Fruit fly (Drosophila melanogaster): ENCODE results near the gene dob.

The dob gene

dm6 chrX:15076038-15076575, 9.3 kb downstream of the dob start, which contains the start of gene Lsd-2 (continued):
- no peak for TF ChIP-seq OdsH (GFP tag; optimal IDR thresholded peaks at IDR 0.05)
- peak; percentile 12 for TF ChIP-seq fkh (GFP tag; optimal IDR thresholded peaks at IDR 0.05)
- peak; percentile 48 for TF ChIP-seq Sox102F (GFP tag; optimal IDR thresholded peaks at IDR 0.05)
- peak; percentile 56; the same call in 2 of the 3 replicates for TF ChIP-seq eg (GFP tag; IDR thresholded peaks at IDR 0.05)
- peak; percentile 42 for TF ChIP-seq CG16779 (tag; optimal IDR thresholded peaks at IDR 0.05)
- no peak for TF ChIP-seq achi (GFP tag; optimal IDR thresholded peaks at IDR 0.05)
- TF ChIP-seq CG3032 (tag; optimal IDR thresholded peaks at IDR 0.05): no peak
- no peak for TF ChIP-seq CG6276 (GFP tag; optimal IDR thresholded peaks at IDR 0.05)
- TF ChIP-seq dac (GFP tag; optimal IDR thresholded peaks at IDR 0.05): no peak
- TF ChIP-seq Eip78C (GFP tag): peak; percentile 67
- TF ChIP-seq fd59A (GFP tag; optimal IDR thresholded peaks at IDR 0.05): peak; percentile 9
- peak; percentile 17 for TF ChIP-seq topi (GFP tag; optimal IDR thresholded peaks at IDR 0.05)
- TF ChIP-seq salr (GFP tag; optimal IDR thresholded peaks at IDR 0.05): peak in 1 of 2 experiments; percentile 21
- TF ChIP-seq CG34406 (GFP tag; optimal IDR thresholded peaks at IDR 0.05): no peak
- no peak for TF ChIP-seq Sox15 (GFP tag; optimal IDR thresholded peaks at IDR 0.05)
- TF ChIP-seq fd85E (GFP tag; optimal IDR thresholded peaks at IDR 0.05): no peak
- peak; percentile 51 for TF ChIP-seq Eip75B (GFP tag; optimal IDR thresholded peaks at IDR 0.05)
- peak; percentile 30 for TF ChIP-seq dsx (GFP tag; optimal IDR thresholded peaks at IDR 0.05; ENCODE audit: poor library complexity, severe bottlenecking)
- TF ChIP-seq CG3919 (GFP tag; optimal IDR thresholded peaks at IDR 0.05): peak; percentile 41
- peak; percentile 47 for TF ChIP-seq CG6808 (GFP tag; optimal IDR thresholded peaks at IDR 0.05)
- TF ChIP-seq CG10669 (GFP tag; optimal IDR thresholded peaks at IDR 0.05): peak; percentile 7
- TF ChIP-seq acj6 (GFP tag; optimal IDR thresholded peaks at IDR 0.05): peak; percentile 4
- peak; percentile 3 to 55 for TF ChIP-seq ss (GFP tag; optimal IDR thresholded peaks at IDR 0.05)
- TF ChIP-seq spab (GFP tag; optimal IDR thresholded peaks at IDR 0.05): no peak
- TF ChIP-seq CG31627 (GFP tag; optimal IDR thresholded peaks at IDR 0.05): peak; percentile 9
- peak; percentile 90 for TF ChIP-seq svp (GFP tag)
- peak; percentile 70 for TF ChIP-seq vri (GFP tag; optimal IDR thresholded peaks at IDR 0.05)
- TF ChIP-seq CG15336 (GFP tag; IDR thresholded peaks at IDR 0.05): peak; percentile 59

dm6 chrX:15076606-15077005, 9.8 kb downstream of the dob start:
- TF ChIP-seq eg (GFP tag; IDR thresholded peaks at IDR 0.05): 0 out of 3 replicates have a peak, but pooled peaks have one; percentile 31
- TF ChIP-seq CG3032 (tag; optimal IDR thresholded peaks at IDR 0.05): no peak
- peak; percentile 28; the same call in 1 of the 2 replicates for TF ChIP-seq CG15336 (GFP tag; IDR thresholded peaks at IDR 0.05)

- no peak for TF ChIP-seq dac (GFP tag; optimal IDR thresholded peaks at IDR 0.05)
- no peak for TF ChIP-seq CG11902 (GFP tag; optimal IDR thresholded peaks at IDR 0.05)
- no peak for TF ChIP-seq net (GFP tag; optimal IDR thresholded peaks at IDR 0.05)
- TF ChIP-seq Sox15 (GFP tag; optimal IDR thresholded peaks at IDR 0.05): no peak
- TF ChIP-seq Eip93F (GFP tag; optimal IDR thresholded peaks at IDR 0.05): no peak
- TF ChIP-seq CG16779 (tag; optimal IDR thresholded peaks at IDR 0.05): peak; percentile 21
- TF ChIP-seq CG11294 (GFP tag; IDR thresholded peaks at IDR 0.05): no peak
- TF ChIP-seq CG3032 (tag; optimal IDR thresholded peaks at IDR 0.05): no peak
- TF ChIP-seq lz (GFP tag; optimal IDR thresholded peaks at IDR 0.05): no peak
- no peak for TF ChIP-seq CG34406 (GFP tag; optimal IDR thresholded peaks at IDR 0.05)
- TF ChIP-seq CG32006 (GFP tag; optimal IDR thresholded peaks at IDR 0.05): no peak
- no peak for TF ChIP-seq dsx (GFP tag; optimal IDR thresholded peaks at IDR 0.05; ENCODE audit: poor library complexity, severe bottlenecking)
- no peak for TF ChIP-seq Sox14 (GFP tag; optimal IDR thresholded peaks at IDR 0.05)
- TF ChIP-seq cyc (GFP tag; optimal IDR thresholded peaks at IDR 0.05): no peak
- TF ChIP-seq CG1621 (tag; optimal IDR thresholded peaks at IDR 0.05): no peak
- no peak for TF ChIP-seq CG10669 (GFP tag; optimal IDR thresholded peaks at IDR 0.05)
- TF ChIP-seq fd85E (GFP tag; optimal IDR thresholded peaks at IDR 0.05): no peak
- TF ChIP-seq Blimp-1 (GFP tag; optimal IDR thresholded peaks at IDR 0.05): no peak
- no peak for TF ChIP-seq CG7368 (GFP tag; optimal IDR thresholded peaks at IDR 0.05)
- TF ChIP-seq CG6792 (GFP tag; optimal IDR thresholded peaks at IDR 0.05): no peak
- TF ChIP-seq Eip78C (GFP tag): peak; percentile 65
- no peak for TF ChIP-seq Gug (GFP tag; IDR thresholded peaks at IDR 0.05)
- no peak for TF ChIP-seq pdm3 (GFP tag; optimal IDR thresholded peaks at IDR 0.05)
- TF ChIP-seq achi (GFP tag; optimal IDR thresholded peaks at IDR 0.05): no peak
- TF ChIP-seq ss (GFP tag; optimal IDR thresholded peaks at IDR 0.05): peak; percentile 33 to 46
- TF ChIP-seq spab (GFP tag; optimal IDR thresholded peaks at IDR 0.05): no peak
- peak; percentile 28 for TF ChIP-seq CG6276 (GFP tag; optimal IDR thresholded peaks at IDR 0.05)
- no peak for TF ChIP-seq vri (GFP tag; optimal IDR thresholded peaks at IDR 0.05)
- TF ChIP-seq CG9139 (GFP tag; optimal IDR thresholded peaks at IDR 0.05): no peak
- no peak for TF ChIP-seq fkh (GFP tag; optimal IDR thresholded peaks at IDR 0.05)
- no peak for TF ChIP-seq Hr38 (GFP tag; optimal IDR thresholded peaks at IDR 0.05)
- no peak for TF ChIP-seq Lpt (GFP tag; optimal IDR thresholded peaks at IDR 0.05)
Observed at dm6 chrX:15077576-15078136, 10.8 kb downstream of the dob start.

All from whole organism, prepupa.